Fruit fly (Drosophila melanogaster) whole organism, wandering third instar larva: ENCODE measurements around the gene SdicC.
A peak's percentile ranks its signal among the peaks of the same experiment; 100 is the strongest.

Source experiments
- Abd-B ChIP-seq: fragments of >200 bp; optimal IDR thresholded peaks from 2 replicates; lab custom pipeline; 2017; ENCODE audit warnings: missing biosample characterization, missing genetic modification characterization
- CG9705 ChIP-seq: fragments of 200-800 bp; sonication (Bioruptor generic); optimal IDR thresholded peaks from 2 replicates; lab custom pipeline; 2018; ENCODE audit warnings: missing biosample characterization, mild to moderate bottlenecking, missing genetic modification characterization
- Rel ChIP-seq, 2 experiments: fragments of 200-800 bp; sonication (Bioruptor generic) in 1 of 2; optimal IDR thresholded peaks; 2 replicates in 1 of 2; 3 replicates in 1 of 2; lab custom pipeline; 2016 to 2019; ENCODE audit warnings: mild to moderate bottlenecking in 2 of 2, missing biosample characterization in 2 of 2, missing genetic modification characterization in 2 of 2, moderate library complexity in 1 of 2
- Sp1 ChIP-seq: fragments of 200-800 bp; sonication (Bioruptor generic); optimal IDR thresholded peaks from 3 replicates; lab custom pipeline; 2019; ENCODE audit warnings: missing biosample characterization, mild to moderate bottlenecking, missing genetic modification characterization, moderate library complexity
- fru ChIP-seq: fragments of 200-800 bp; sonication (Bioruptor generic); optimal IDR thresholded peaks from 3 replicates; lab custom pipeline; 2016; ENCODE audit warnings: missing biosample characterization, mild to moderate bottlenecking, missing genetic modification characterization
- pan ChIP-seq: fragments of >200 bp; optimal IDR thresholded peaks from 2 replicates; lab custom pipeline; 2017
- rgr ChIP-seq: fragments of 200-800 bp; sonication (Bioruptor generic); optimal IDR thresholded peaks from 3 replicates; lab custom pipeline; 2016; ENCODE audit warnings: missing biosample characterization, mild to moderate bottlenecking, missing genetic modification characterization

- TF ChIP-seq CG9705 (GFP tag; lab: Kevin White, UChicago) = no peak
- TF ChIP-seq Rel (GFP tag; optimal IDR thresholded peaks at IDR 0.05; lab: Kevin White, UChicago) = no peak
- peak; percentile 2 for TF ChIP-seq Rel (tag; optimal IDR thresholded peaks at IDR 0.05; lab: Kevin White, UChicago)
- no peak for TF ChIP-seq rgr
- TF ChIP-seq pan (lab: Kevin White, UChicago) = no peak
- TF ChIP-seq Abd-B (GFP tag; lab: Kevin White, UChicago) = no peak
- TF ChIP-seq fru (GFP tag; lab: Kevin White, UChicago) = no peak
- TF ChIP-seq Sp1 (GFP tag; lab: Kevin White, UChicago) = no peak
Observed at dm6 chrX:20165773-20166412, 51.2 kb downstream of the SdicC start, which contains the start of gene Phf7.
